Worm (Caenorhabditis elegans) whole organism, L4 larva: Measurements from ENCODE around the gene fbxa-26.

Experiments
- egl-27 ChIP-seq: sonication (generic microtip); optimal IDR thresholded peaks from 3 replicates; lab custom pipeline; 2017; ENCODE audit warnings: missing biosample characterization, missing genetic modification reagents, missing genetic modification characterization
- lin-15B ChIP-seq: fragments of 150-350 bp; sonication (generic microtip); optimal IDR thresholded peaks from 3 replicates; lab custom pipeline; 2014; ENCODE audit warnings: missing biosample characterization, missing genetic modification characterization

- TF ChIP-seq egl-27 (tag; lab: Kevin White, UChicago): no peak
- TF ChIP-seq lin-15B (tag; lab: Kevin White, UChicago): no peak
Observed at ce11 chrIII:1374355-1374807, 32.1 kb upstream of the fbxa-26 start, which contains the start of gene Y82E9BR.20.
